Fruit fly (Drosophila melanogaster) whole organism, adult: ENCODE results near the gene RpS25.

ENCODE experiments used
- CG5204 ChIP-seq: fragments of 200-800 bp; sonication (Bioruptor generic); optimal IDR thresholded peaks from 2 replicates; lab custom pipeline; 2016; ENCODE audit warnings: missing biosample characterization, missing genetic modification characterization
- ovo ChIP-seq: fragments of 200-800 bp; sonication (Bioruptor generic); optimal IDR thresholded peaks from 2 replicates; lab custom pipeline; 2016; ENCODE audit warnings: missing biosample characterization, missing genetic modification characterization
- pad ChIP-seq: fragments of 200-800 bp; sonication (Bioruptor generic); optimal IDR thresholded peaks from 3 replicates; lab custom pipeline; 2017; ENCODE audit warnings: missing biosample characterization, missing genetic modification characterization, mild to moderate bottlenecking, moderate library complexity, missing genetic modification reagents

DNA sequence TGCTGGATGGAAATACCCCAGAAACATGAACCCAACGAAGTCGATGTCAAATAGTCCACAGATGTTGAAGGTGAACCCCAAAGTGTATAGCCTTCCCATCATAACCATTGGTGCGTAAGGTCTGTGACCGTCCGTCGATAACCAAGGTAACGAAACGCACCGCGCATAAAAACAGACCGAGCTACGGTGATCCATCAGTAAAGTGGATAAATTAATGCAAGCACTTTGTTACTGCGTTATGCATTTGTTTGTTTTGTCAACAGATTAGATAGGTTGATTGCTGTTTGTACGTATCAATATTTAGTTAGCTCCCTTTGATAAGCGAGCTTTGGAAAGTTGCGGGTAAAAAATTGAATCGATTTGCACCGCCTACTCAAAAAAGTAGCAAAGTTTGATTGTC, 37.8 kb downstream of the RpS25 start:
- TF ChIP-seq pad (GFP tag; lab: Kevin White, UChicago), result no peak
- no peak for TF ChIP-seq ovo (GFP tag; lab: Kevin White, UChicago)
- peak; percentile 12 for TF ChIP-seq CG5204 (GFP tag; lab: Kevin White, UChicago)
